Fruit fly (Drosophila melanogaster): ENCODE measurements around the gene bowl.

bowl gene

dm6 chr2L:3737682-3738081 lies 33.8 kb upstream of the bowl start:
- TF ChIP-seq Hr96 (GFP tag; optimal IDR thresholded peaks at IDR 0.05), result no peak
- TF ChIP-seq toe (GFP tag; optimal IDR thresholded peaks at IDR 0.05), result no peak
- TF ChIP-seq Crg-1 (GFP tag; optimal IDR thresholded peaks at IDR 0.05), result no peak

dm6 chr2L:3740443-3740842 lies 31.1 kb upstream of the bowl start:
- TF ChIP-seq Hr96 (GFP tag; optimal IDR thresholded peaks at IDR 0.05) (no peak), cnc (optimal IDR thresholded peaks at IDR 0.05) (no peak), CG14711 (tag; optimal IDR thresholded peaks at IDR 0.05) (no peak), Crg-1 (GFP tag; optimal IDR thresholded peaks at IDR 0.05) (no peak)

DNA sequence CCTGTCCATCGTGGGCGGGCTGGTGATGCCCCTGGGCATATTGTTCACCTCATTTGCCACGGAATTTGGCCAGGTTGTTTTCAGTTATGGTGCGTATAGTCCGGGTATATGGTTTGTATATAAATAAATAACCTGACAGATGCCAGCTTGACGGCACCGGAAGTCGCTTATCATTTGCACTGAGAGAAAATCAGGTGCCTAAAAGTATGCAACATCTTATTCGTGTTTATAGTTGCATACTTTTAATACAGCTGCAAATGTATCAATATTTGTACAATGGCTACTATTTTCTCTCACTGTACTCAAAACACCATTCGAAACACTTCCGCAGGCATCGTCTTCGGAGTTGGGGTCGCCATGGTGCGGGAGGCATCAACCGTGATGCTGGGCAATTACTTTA lies 22.8 kb upstream of the bowl start:
- no peak for TF ChIP-seq kay (GFP tag; ENCODE audit: borderline replicate concordance)
- peak; percentile 7 for TF ChIP-seq bab1 (GFP tag; optimal IDR thresholded peaks at IDR 0.05)
- no peak for TF ChIP-seq cnc (optimal IDR thresholded peaks at IDR 0.05)
- TF ChIP-seq CG7045 (GFP tag; optimal IDR thresholded peaks at IDR 0.05), result no peak
- no peak for TF ChIP-seq CG5204 (GFP tag; optimal IDR thresholded peaks at IDR 0.05)
- no peak for TF ChIP-seq Hr96 (GFP tag; optimal IDR thresholded peaks at IDR 0.05)
- TF ChIP-seq CG1620 (GFP tag; optimal IDR thresholded peaks at IDR 0.05), result no peak
- no peak for TF ChIP-seq Clk (GFP tag; optimal IDR thresholded peaks at IDR 0.05)

- TF ChIP-seq CG7101 (tag; optimal IDR thresholded peaks at IDR 0.05) (no peak), CG5204 (GFP tag; optimal IDR thresholded peaks at IDR 0.05) (peak; percentile 22)
These were observed 16.5 kb upstream of the bowl start for dm6 chr2L:3754835-3755547.

- no peak for TF ChIP-seq toe (GFP tag; optimal IDR thresholded peaks at IDR 0.05)
These were observed 14.6 kb upstream of the bowl start, which contains the start of gene CG43707 for dm6 chr2L:3756831-3757351. CG43707 (plus strand) TSS chr2L:3757256.

- TF ChIP-seq CG1620 (GFP tag; optimal IDR thresholded peaks at IDR 0.05), result no peak
- TF ChIP-seq CG33017 (tag; optimal IDR thresholded peaks at IDR 0.05), result no peak
- no peak for TF ChIP-seq cnc (optimal IDR thresholded peaks at IDR 0.05)
- no peak for TF ChIP-seq pad (GFP tag; optimal IDR thresholded peaks at IDR 0.05)
- no peak for TF ChIP-seq CG5204 (GFP tag; optimal IDR thresholded peaks at IDR 0.05)
- TF ChIP-seq ovo (GFP tag; optimal IDR thresholded peaks at IDR 0.05), result no peak
- no peak for TF ChIP-seq tj (GFP tag; optimal IDR thresholded peaks at IDR 0.05)
- TF ChIP-seq CG12768 (GFP tag; optimal IDR thresholded peaks at IDR 0.05), result no peak
- no peak for TF ChIP-seq kay (GFP tag; ENCODE audit: borderline replicate concordance)
- no peak for TF ChIP-seq CG11617 (GFP tag; optimal IDR thresholded peaks at IDR 0.05)
- no peak for TF ChIP-seq Crg-1 (GFP tag; optimal IDR thresholded peaks at IDR 0.05)
- no peak for TF ChIP-seq toe (GFP tag; optimal IDR thresholded peaks at IDR 0.05)
- TF ChIP-seq bab1 (GFP tag; optimal IDR thresholded peaks at IDR 0.05), result no peak
- TF ChIP-seq Clk (GFP tag; optimal IDR thresholded peaks at IDR 0.05), result no peak
These were observed 6.3 kb upstream of the bowl start, which contains the start of gene CG43703 for dm6 chr2L:3765194-3765593. CG43703 (plus strand) TSS chr2L:3765494.

dm6 chr2L:3769718-3770461 lies 1.6 kb upstream of the bowl start:
- TF ChIP-seq Hr96 (GFP tag; optimal IDR thresholded peaks at IDR 0.05), result no peak
- TF ChIP-seq kay (GFP tag; ENCODE audit: borderline replicate concordance), result peak; percentile 55

DNA sequence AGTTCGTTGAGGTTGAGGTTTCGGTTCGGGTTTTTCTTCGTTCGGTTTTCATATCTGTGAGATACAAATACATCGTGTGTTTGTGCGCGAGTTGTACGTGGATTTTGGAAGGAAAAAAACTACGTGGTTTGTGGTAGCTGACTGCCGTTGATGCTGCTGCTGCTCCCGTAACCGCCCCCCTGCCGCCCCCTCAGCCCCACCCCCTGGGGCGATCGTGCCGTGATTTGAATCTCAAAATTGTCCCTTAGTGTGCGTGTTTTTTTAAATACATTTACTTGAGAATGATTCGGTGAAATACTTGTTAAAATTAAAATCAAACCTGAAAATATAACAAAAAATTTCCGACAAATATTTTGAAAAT lies 548 bp downstream of the bowl start:
- TF ChIP-seq CG12768 (GFP tag; optimal IDR thresholded peaks at IDR 0.05), result no peak
- no peak for TF ChIP-seq bab1 (GFP tag; optimal IDR thresholded peaks at IDR 0.05)
- TF ChIP-seq pad (GFP tag; optimal IDR thresholded peaks at IDR 0.05), result no peak
- TF ChIP-seq toe (GFP tag; optimal IDR thresholded peaks at IDR 0.05), result no peak
- TF ChIP-seq CG1620 (GFP tag; optimal IDR thresholded peaks at IDR 0.05), result no peak
- TF ChIP-seq CG11617 (GFP tag; optimal IDR thresholded peaks at IDR 0.05), result no peak
- no peak for TF ChIP-seq ovo (GFP tag; optimal IDR thresholded peaks at IDR 0.05)
- no peak for TF ChIP-seq CG14711 (tag; optimal IDR thresholded peaks at IDR 0.05)
- TF ChIP-seq cic (GFP tag; optimal IDR thresholded peaks at IDR 0.05), result no peak
- no peak for TF ChIP-seq Hr96 (GFP tag; optimal IDR thresholded peaks at IDR 0.05)
- TF ChIP-seq Clk (GFP tag; optimal IDR thresholded peaks at IDR 0.05), result no peak
- TF ChIP-seq kay (GFP tag; ENCODE audit: borderline replicate concordance), result no peak
- TF ChIP-seq CG7045 (GFP tag; optimal IDR thresholded peaks at IDR 0.05), result no peak
- no peak for TF ChIP-seq cnc (optimal IDR thresholded peaks at IDR 0.05)
- TF ChIP-seq Crg-1 (GFP tag; optimal IDR thresholded peaks at IDR 0.05), result no peak
- TF ChIP-seq CG7101 (tag; optimal IDR thresholded peaks at IDR 0.05), result no peak
- TF ChIP-seq tj (GFP tag; optimal IDR thresholded peaks at IDR 0.05), result no peak
